Worm (Caenorhabditis elegans): ENCODE results near the gene H04D03.4.
A peak's percentile ranks its signal among the peaks of the same experiment; 100 is the strongest.

The H04D03.4 gene

ce11 chrIII:10407198-10407663 lies 43.7 kb downstream of the H04D03.4 start, which contains the start of gene hat-1 (continued):
- TF ChIP-seq fkh-10 (GFP tag; optimal IDR thresholded peaks at IDR 0.05) (peak; percentile 89), snpc-4 (tag; optimal IDR thresholded peaks at IDR 0.05) (peak; percentile 18), daf-16 (GFP tag; optimal IDR thresholded peaks at IDR 0.05) (peak in 1 of 2 experiments; percentile 92), daf-16 (tag; optimal IDR thresholded peaks at IDR 0.05) (peak; percentile 66), lim-7 (GFP tag; IDR thresholded peaks at IDR 0.05) (no peak), egl-27 (tag; optimal IDR thresholded peaks at IDR 0.05) (no peak), lin-1 (GFP tag; IDR thresholded peaks at IDR 0.05) (peak; percentile 76; the same call in 1 of the 2 replicates), saeg-2 (GFP tag; IDR thresholded peaks at IDR 0.05) (peak; percentile 93), hif-1 (tag; optimal IDR thresholded peaks at IDR 0.05) (peak; percentile 69 to 91), unc-39 (tag; optimal IDR thresholded peaks at IDR 0.05) (no peak), nhr-76 (tag; optimal IDR thresholded peaks at IDR 0.05) (no peak), cey-2 (tag; optimal IDR thresholded peaks at IDR 0.05; ENCODE audit: borderline replicate concordance, insufficient read depth) (no peak), nhr-237 (tag; optimal IDR thresholded peaks at IDR 0.05) (no peak), ztf-7 (tag; optimal IDR thresholded peaks at IDR 0.05) (peak; percentile 66), daf-12 (tag; optimal IDR thresholded peaks at IDR 0.05) (no peak), ama-1 (optimal IDR thresholded peaks at IDR 0.05) (no peak), mdt-29 (GFP tag; IDR thresholded peaks at IDR 0.05) (peak; percentile 88), ctbp-1 (GFP tag; IDR thresholded peaks at IDR 0.05) (peak; percentile 96), php-3 (GFP tag; IDR thresholded peaks at IDR 0.05) (peak; percentile 64), nhr-102 (tag; optimal IDR thresholded peaks at IDR 0.05) (peak; percentile 94), ceh-44 (GFP tag; IDR thresholded peaks at IDR 0.05) (peak; percentile 78), snpc-1.2 (GFP tag; IDR thresholded peaks at IDR 0.05) (0 out of 2 replicates have a peak, but pooled peaks have one; percentile 26), daf-8 (GFP tag; IDR thresholded peaks at IDR 0.05) (no peak), unc-62 (GFP tag; optimal IDR thresholded peaks at IDR 0.05 in 1 of 2) (peak in 1 of 2 experiments; percentile 39), unc-62 (tag; optimal IDR thresholded peaks at IDR 0.05) (no peak), hlh-11 (tag; optimal IDR thresholded peaks at IDR 0.05) (peak; percentile 96), mes-2 (tag; optimal IDR thresholded peaks at IDR 0.05; ENCODE audit: poor library complexity, severe bottlenecking) (peak; percentile 92), zag-1 (tag; optimal IDR thresholded peaks at IDR 0.05) (no peak), lin-29 (GFP tag; IDR thresholded peaks at IDR 0.05) (peak; percentile 88), zip-11 (GFP tag; IDR thresholded peaks at IDR 0.05) (no peak), T20F7.1 (GFP tag; optimal IDR thresholded peaks at IDR 0.05) (no peak), gei-8 (GFP tag; optimal IDR thresholded peaks at IDR 0.05) (no peak), lir-3 (tag; optimal IDR thresholded peaks at IDR 0.05) (no peak), mdl-1 (tag; optimal IDR thresholded peaks at IDR 0.05) (peak in 1 of 2 experiments; percentile 83), spr-3 (GFP tag; optimal IDR thresholded peaks at IDR 0.05) (peak; percentile 84), nhr-6 (tag; optimal IDR thresholded peaks at IDR 0.05) (peak; percentile 93), set-16 (GFP tag; IDR thresholded peaks at IDR 0.05) (peak; percentile 87), nhr-25 (tag; optimal IDR thresholded peaks at IDR 0.05; ENCODE audit: borderline replicate concordance, insufficient read depth) (peak; percentile 89), dmd-6 (GFP tag; IDR thresholded peaks at IDR 0.05) (peak; percentile 93), F10B5.3 (tag; optimal IDR thresholded peaks at IDR 0.05) (peak; percentile 75), nhr-41 (GFP tag; IDR thresholded peaks at IDR 0.05) (peak; percentile 73; the same call in 1 of the 2 replicates), duxl-1 (tag; optimal IDR thresholded peaks at IDR 0.05; ENCODE audit: poor library complexity) (peak; percentile 89), madf-5 (GFP tag; IDR thresholded peaks at IDR 0.05) (no peak), nhr-77 (tag; optimal IDR thresholded peaks at IDR 0.05) (peak; percentile 85), zfp-2 (tag; optimal IDR thresholded peaks at IDR 0.05) (peak; percentile 92), F44E2.7 (GFP tag; IDR thresholded peaks at IDR 0.05) (no peak), Y75B8A.6 (GFP tag; IDR thresholded peaks at IDR 0.05) (no peak), ZK546.5 (tag; optimal IDR thresholded peaks at IDR 0.05) (peak in 1 of 2 experiments; percentile 40), dve-1 (tag; optimal IDR thresholded peaks at IDR 0.05; ENCODE audit: insufficient read depth) (peak; percentile 98), ceh-28 (tag; optimal IDR thresholded peaks at IDR 0.05) (peak; percentile 25), dmd-9 (GFP tag; IDR thresholded peaks at IDR 0.05) (peak; percentile 94)

Measured in whole organism, L4 larva.